Fruit fly (Drosophila melanogaster) whole organism, adult: ENCODE measurements around the gene CG13616.

Source experiments
- CG11617 ChIP-seq: fragments of 200-800 bp; sonication (Bioruptor generic); optimal IDR thresholded peaks from 2 replicates; lab custom pipeline; 2017; ENCODE audit warnings: mild to moderate bottlenecking, missing biosample characterization, missing genetic modification reagents, missing genetic modification characterization
- CG14711 ChIP-seq: fragments of 200-800 bp; sonication (Bioruptor generic); optimal IDR thresholded peaks from 2 replicates; lab custom pipeline; 2018; ENCODE audit warnings: missing biosample characterization, mild to moderate bottlenecking, missing genetic modification characterization, moderate library complexity
- CG1620 ChIP-seq: fragments of 200-800 bp; sonication (Bioruptor generic); optimal IDR thresholded peaks from 2 replicates; lab custom pipeline; 2016; ENCODE audit warnings: missing biosample characterization, missing genetic modification characterization
- CG33017 ChIP-seq: fragments of 200-800 bp; sonication (Bioruptor generic); optimal IDR thresholded peaks from 2 replicates; lab custom pipeline; 2018; ENCODE audit warnings: missing biosample characterization, mild to moderate bottlenecking, missing genetic modification characterization, moderate library complexity
- CG5204 ChIP-seq: fragments of 200-800 bp; sonication (Bioruptor generic); optimal IDR thresholded peaks from 2 replicates; lab custom pipeline; 2016; ENCODE audit warnings: missing biosample characterization, missing genetic modification characterization
- CG7101 ChIP-seq: fragments of 200-800 bp; sonication (Bioruptor generic); optimal IDR thresholded peaks from 2 replicates; lab custom pipeline; 2018; ENCODE audit warnings: missing biosample characterization, mild to moderate bottlenecking, missing genetic modification characterization, moderate library complexity
- Clk ChIP-seq: fragments of 200-800 bp; sonication (Bioruptor generic); optimal IDR thresholded peaks from 2 replicates; lab custom pipeline; 2017; ENCODE audit warnings: missing biosample characterization, missing genetic modification characterization
- Crg-1 ChIP-seq: fragments of 200-800 bp; sonication (Bioruptor generic); optimal IDR thresholded peaks from 2 replicates; lab custom pipeline; 2016; ENCODE audit warnings: missing biosample characterization, missing genetic modification characterization
- Mnt ChIP-seq: fragments of 200-800 bp; sonication (Bioruptor generic); optimal IDR thresholded peaks from 2 replicates; lab custom pipeline; 2016; ENCODE audit warnings: missing biosample characterization, mild to moderate bottlenecking, missing genetic modification characterization
- cnc ChIP-seq, 2 experiments: fragments of >200 bp; optimal IDR thresholded peaks; 2 replicates each; lab custom pipeline; 2017
- kay ChIP-seq: fragments of 200-800 bp; sonication (Bioruptor generic); peaks from one replicate; lab custom pipeline; 2016; ENCODE audit warnings: missing biosample characterization, missing genetic modification characterization, borderline replicate concordance
- ovo ChIP-seq: fragments of 200-800 bp; sonication (Bioruptor generic); optimal IDR thresholded peaks from 2 replicates; lab custom pipeline; 2016; ENCODE audit warnings: missing biosample characterization, missing genetic modification characterization
- pad ChIP-seq: fragments of 200-800 bp; sonication (Bioruptor generic); optimal IDR thresholded peaks from 3 replicates; lab custom pipeline; 2017; ENCODE audit warnings: missing biosample characterization, missing genetic modification characterization, mild to moderate bottlenecking, moderate library complexity, missing genetic modification reagents

DNA sequence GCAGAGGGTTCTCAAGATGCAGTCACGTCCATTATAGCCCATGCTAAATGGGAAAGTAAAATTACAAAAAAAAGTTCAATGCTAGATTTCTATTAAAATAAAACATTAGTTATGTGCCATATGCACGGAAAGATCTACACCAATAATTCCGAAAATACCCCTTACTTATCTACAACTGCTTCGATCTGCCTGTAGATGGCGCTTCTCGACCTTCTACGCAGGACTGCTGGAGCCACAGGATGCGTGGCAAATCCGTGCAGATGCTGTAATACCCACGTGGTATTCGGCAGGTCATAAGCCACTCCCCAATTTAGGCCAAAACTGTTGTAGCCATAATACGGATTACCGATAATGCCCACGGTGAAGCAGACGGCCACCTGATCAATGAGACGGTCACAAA lies 6.3 kb upstream of the CG13616 start:
- no peak for TF ChIP-seq pad (GFP tag; lab: Kevin White, UChicago)
- TF ChIP-seq Crg-1 (GFP tag; lab: Kevin White, UChicago), result no peak
- no peak for TF ChIP-seq ovo (GFP tag; lab: Kevin White, UChicago)
- TF ChIP-seq CG7101, result no peak
- TF ChIP-seq CG11617, result no peak
- TF ChIP-seq Mnt (GFP tag; lab: Kevin White, UChicago), result no peak
- no peak for TF ChIP-seq kay (GFP tag; lab: Kevin White, UChicago)
- TF ChIP-seq CG5204 (GFP tag; lab: Kevin White, UChicago), result no peak
- no peak for TF ChIP-seq CG33017 (tag; lab: Kevin White, UChicago)
- no peak for TF ChIP-seq CG1620 (GFP tag; lab: Kevin White, UChicago)
- no peak for TF ChIP-seq cnc (optimal IDR thresholded peaks at IDR 0.05; lab: Kevin White, UChicago)
- TF ChIP-seq Clk (GFP tag; lab: Kevin White, UChicago), result no peak
- no peak for TF ChIP-seq CG14711 (tag; lab: Kevin White, UChicago)
